Fruit fly (Drosophila melanogaster) whole organism, embryonic: ENCODE results near the gene Nup98-96.

Experiments used
- Antp ChIP-seq: fragments of 200-800 bp; sonication (Bioruptor generic); optimal IDR thresholded peaks from 3 replicates; lab custom pipeline; 2016; ENCODE audit warnings: missing biosample characterization, missing genetic modification characterization
- Atf-2 ChIP-seq: fragments of 200-800 bp; sonication (Bioruptor generic); optimal IDR thresholded peaks from 2 replicates; lab custom pipeline; 2016; ENCODE audit warnings: missing biosample characterization, missing genetic modification characterization
- BEAF-32 ChIP-seq: fragments of 200-800 bp; sonication (Bioruptor generic); optimal IDR thresholded peaks from 3 replicates; lab custom pipeline; 2017; ENCODE audit warnings: missing biosample characterization, missing genetic modification characterization, mild to moderate bottlenecking, moderate library complexity, missing genetic modification reagents
- Bgb ChIP-seq: fragments of 200-800 bp; sonication (Bioruptor generic); IDR thresholded peaks from 2 replicates; pipeline ENCODE4 v1.3.6; 2022; ENCODE audit warnings: missing biosample characterization, missing genetic modification characterization; ENCODE audit not compliant: partially characterized antibody
- Bteb2 ChIP-seq: fragments of 200-800 bp; sonication (Bioruptor generic); optimal IDR thresholded peaks from 2 replicates; lab custom pipeline; 2016; ENCODE audit warnings: missing biosample characterization, missing genetic modification characterization
- CG11456 ChIP-seq: fragments of 200-800 bp; sonication (Bioruptor generic); IDR thresholded peaks from 3 replicates; pipeline ENCODE4 v1.3.6; 2022; ENCODE audit warnings: missing biosample characterization, missing genetic modification characterization
- CG1233 ChIP-seq: fragments of 200-800 bp; sonication (Bioruptor generic); optimal IDR thresholded peaks from 4 replicates; lab custom pipeline; 2018; ENCODE audit warnings: missing biosample characterization, mild to moderate bottlenecking, missing genetic modification characterization
- CG13287 ChIP-seq: fragments of 200-800 bp; sonication (Bioruptor generic); IDR thresholded peaks from 2 replicates; pipeline ENCODE4 v1.3.6; 2022; ENCODE audit warnings: missing biosample characterization, missing genetic modification characterization; ENCODE audit not compliant: partially characterized antibody
- CG13775 ChIP-seq: fragments of 200-800 bp; sonication (Bioruptor generic); optimal IDR thresholded peaks from 3 replicates; lab custom pipeline; 2017; ENCODE audit warnings: missing biosample characterization, mild to moderate bottlenecking, missing genetic modification characterization
- CG14860 ChIP-seq: fragments of 200-800 bp; sonication (Bioruptor generic); IDR thresholded peaks from 3 replicates; pipeline ENCODE4 v1.3.6; 2022; ENCODE audit warnings: missing biosample characterization, missing genetic modification characterization; ENCODE audit not compliant: partially characterized antibody
- CG1603 ChIP-seq: fragments of 200-800 bp; sonication (Bioruptor generic); optimal IDR thresholded peaks from 2 replicates; lab custom pipeline; 2019; ENCODE audit warnings: missing biosample characterization, mild to moderate bottlenecking, missing genetic modification characterization, moderate library complexity
- CG16779 ChIP-seq: fragments of 200-800 bp; sonication (Bioruptor generic); IDR thresholded peaks from 2 replicates; pipeline ENCODE4 v1.3.6; 2022; ENCODE audit warnings: missing biosample characterization, missing genetic modification characterization
- CG17829 ChIP-seq: fragments of 200-800 bp; optimal IDR thresholded peaks from 2 replicates; lab custom pipeline; 2019; ENCODE audit warnings: missing biosample characterization, mild to moderate bottlenecking, missing genetic modification characterization, moderate library complexity
- CG17912 ChIP-seq: fragments of 200-800 bp; sonication (Bioruptor generic); optimal IDR thresholded peaks from 2 replicates; lab custom pipeline; 2018; ENCODE audit warnings: missing biosample characterization, mild to moderate bottlenecking, missing genetic modification characterization
- CG18262 ChIP-seq: fragments of 200-800 bp; optimal IDR thresholded peaks from 3 replicates; lab custom pipeline; 2019; ENCODE audit warnings: missing biosample characterization, mild to moderate bottlenecking, missing genetic modification characterization, moderate library complexity
- CG2678 ChIP-seq: fragments of 200-800 bp; sonication (Bioruptor generic); optimal IDR thresholded peaks from 3 replicates; lab custom pipeline; 2019; ENCODE audit warnings: missing biosample characterization, mild to moderate bottlenecking, missing genetic modification characterization, moderate library complexity
- CG33213 ChIP-seq: fragments of 200-800 bp; sonication (Bioruptor generic); optimal IDR thresholded peaks from 3 replicates; lab custom pipeline; 2016; ENCODE audit warnings: missing biosample characterization, missing genetic modification characterization
- CG34422 ChIP-seq: fragments of 200-800 bp; sonication (Bioruptor generic); IDR thresholded peaks from 3 replicates; pipeline ENCODE4 v1.3.6; 2022; ENCODE audit warnings: missing biosample characterization, missing genetic modification characterization
- CG42726 ChIP-seq: fragments of 200-800 bp; sonication (Bioruptor generic); IDR thresholded peaks from 2 replicates; pipeline ENCODE4 v1.3.6; 2022; ENCODE audit warnings: missing biosample characterization, missing genetic modification characterization; ENCODE audit not compliant: partially characterized antibody
- CG4854 ChIP-seq: fragments of 200-800 bp; sonication (Bioruptor generic); optimal IDR thresholded peaks from 2 replicates; lab custom pipeline; 2016; ENCODE audit warnings: missing biosample characterization, missing genetic modification characterization, inconsistent platforms
- CG5180 ChIP-seq: fragments of 200-800 bp; sonication (Bioruptor generic); optimal IDR thresholded peaks from 3 replicates; lab custom pipeline; 2017; ENCODE audit warnings: missing biosample characterization, missing genetic modification characterization, mild to moderate bottlenecking, moderate library complexity, missing genetic modification reagents
- CG6683 ChIP-seq: fragments of 200-800 bp; sonication (Bioruptor generic); optimal IDR thresholded peaks from 2 replicates; lab custom pipeline; 2017; ENCODE audit warnings: missing biosample characterization, mild to moderate bottlenecking, missing genetic modification characterization, missing genetic modification reagents
- CG6765 ChIP-seq: fragments of 200-800 bp; sonication (Bioruptor generic); optimal IDR thresholded peaks from 3 replicates; lab custom pipeline; 2017; ENCODE audit warnings: missing biosample characterization, mild to moderate bottlenecking, missing genetic modification characterization
- CG8089 ChIP-seq: fragments of 200-800 bp; sonication (Bioruptor generic); optimal IDR thresholded peaks from 3 replicates; lab custom pipeline; 2016; ENCODE audit warnings: missing biosample characterization, missing genetic modification characterization
- CG8944 ChIP-seq: fragments of 200-800 bp; sonication (Bioruptor generic); optimal IDR thresholded peaks from 3 replicates; lab custom pipeline; 2016; ENCODE audit warnings: missing biosample characterization, missing genetic modification characterization
- CrebB ChIP-seq: fragments of 200-800 bp; sonication (Bioruptor generic); optimal IDR thresholded peaks from 3 replicates; lab custom pipeline; 2018; ENCODE audit warnings: missing biosample characterization, mild to moderate bottlenecking, missing genetic modification characterization
- D19B ChIP-seq: fragments of 200-800 bp; sonication (Bioruptor generic); optimal IDR thresholded peaks from 2 replicates; lab custom pipeline; 2017; ENCODE audit warnings: missing biosample characterization, mild to moderate bottlenecking, missing genetic modification characterization
- Dip2 ChIP-seq: fragments of 200-800 bp; sonication (Bioruptor generic); IDR thresholded peaks from 2 replicates; pipeline ENCODE4 v1.3.6; 2022; ENCODE audit warnings: missing biosample characterization, missing genetic modification characterization
- Dip3 ChIP-seq: fragments of 200-800 bp; sonication (Bioruptor generic); optimal IDR thresholded peaks from 3 replicates; lab custom pipeline; 2016; ENCODE audit warnings: missing biosample characterization, missing genetic modification characterization
- Hmr ChIP-seq: fragments of 200-800 bp; sonication (Bioruptor generic); optimal IDR thresholded peaks from 3 replicates; lab custom pipeline; 2017; ENCODE audit warnings: mild to moderate bottlenecking, missing biosample characterization, missing genetic modification reagents, missing genetic modification characterization
- Hr39 ChIP-seq: fragments of >200 bp; optimal IDR thresholded peaks from 2 replicates; lab custom pipeline; 2017
- Mes4 ChIP-seq: fragments of 200-800 bp; sonication (Bioruptor generic); optimal IDR thresholded peaks from 2 replicates; lab custom pipeline; 2016; ENCODE audit warnings: missing biosample characterization, missing genetic modification characterization
- NC2α ChIP-seq: fragments of 200-800 bp; sonication (Bioruptor generic); optimal IDR thresholded peaks from 2 replicates; lab custom pipeline; 2016; ENCODE audit warnings: missing biosample characterization, missing genetic modification characterization
- Optix ChIP-seq: fragments of 200-800 bp; sonication (Bioruptor generic); IDR thresholded peaks from 3 replicates; pipeline ENCODE4 v1.3.6; 2022; ENCODE audit warnings: missing biosample characterization, missing genetic modification characterization
- bbx ChIP-seq: fragments of 200-800 bp; sonication (Bioruptor generic); IDR thresholded peaks from 2 replicates; pipeline ENCODE4 v1.3.6; 2022; ENCODE audit warnings: missing biosample characterization, missing genetic modification characterization; ENCODE audit not compliant: partially characterized antibody
- crol ChIP-seq: fragments of 200-800 bp; sonication (Bioruptor generic); IDR thresholded peaks from 2 replicates; pipeline ENCODE4 v1.3.6; 2022; ENCODE audit warnings: missing biosample characterization, missing genetic modification characterization
- emc ChIP-seq: fragments of 200-800 bp; sonication (Bioruptor generic); optimal IDR thresholded peaks from 2 replicates; lab custom pipeline; 2016; ENCODE audit warnings: missing biosample characterization, missing genetic modification characterization
- fu2 ChIP-seq: fragments of 200-800 bp; sonication (Bioruptor generic); optimal IDR thresholded peaks from 2 replicates; lab custom pipeline; 2016; ENCODE audit warnings: missing biosample characterization, missing genetic modification characterization
- gce ChIP-seq: fragments of 200-800 bp; sonication (Bioruptor generic); IDR thresholded peaks from 3 replicates; pipeline ENCODE4 v1.3.6; 2022; ENCODE audit warnings: missing biosample characterization, missing genetic modification characterization
- gcm2 ChIP-seq: fragments of 200-800 bp; sonication (Bioruptor generic); optimal IDR thresholded peaks from 2 replicates; lab custom pipeline; 2016; ENCODE audit warnings: missing biosample characterization, missing genetic modification characterization
- hbn ChIP-seq: fragments of 200-800 bp; sonication (Bioruptor generic); IDR thresholded peaks from 2 replicates; pipeline ENCODE4 v1.3.6; 2022; ENCODE audit warnings: missing biosample characterization, missing genetic modification characterization; ENCODE audit not compliant: partially characterized antibody
- ind ChIP-seq: fragments of 200-800 bp; sonication (Bioruptor generic); optimal IDR thresholded peaks from 3 replicates; lab custom pipeline; 2016; ENCODE audit warnings: missing biosample characterization, missing genetic modification characterization
- lola ChIP-seq, 3 experiments: fragments of >200 bp in 2 of 3; fragments of 200-800 bp in 1 of 3; sonication (Bioruptor generic) in 1 of 3; optimal IDR thresholded peaks; 2 replicates each; lab custom pipeline; 2017 to 2019; ENCODE audit warnings: missing biosample characterization in 3 of 3, missing genetic modification characterization in 3 of 3, mild to moderate bottlenecking in 1 of 3, moderate library complexity in 1 of 3
- nmo ChIP-seq: fragments of 200-800 bp; sonication (Bioruptor generic); optimal IDR thresholded peaks from 2 replicates; lab custom pipeline; 2018; ENCODE audit warnings: missing biosample characterization, mild to moderate bottlenecking, missing genetic modification characterization, moderate library complexity
- p53 ChIP-seq: fragments of 200-800 bp; sonication (Bioruptor generic); optimal IDR thresholded peaks from 2 replicates; lab custom pipeline; 2016; ENCODE audit warnings: missing biosample characterization, missing genetic modification characterization
- run ChIP-seq: fragments of 200-800 bp; sonication (Bioruptor generic); optimal IDR thresholded peaks from 3 replicates; lab custom pipeline; 2018; ENCODE audit warnings: missing biosample characterization, mild to moderate bottlenecking, missing genetic modification characterization
- stwl ChIP-seq: fragments of 200-800 bp; sonication (Bioruptor generic); optimal IDR thresholded peaks from 3 replicates; lab custom pipeline; 2018; ENCODE audit warnings: missing biosample characterization, mild to moderate bottlenecking, missing genetic modification characterization, moderate library complexity

The Nup98-96 gene

DNA sequence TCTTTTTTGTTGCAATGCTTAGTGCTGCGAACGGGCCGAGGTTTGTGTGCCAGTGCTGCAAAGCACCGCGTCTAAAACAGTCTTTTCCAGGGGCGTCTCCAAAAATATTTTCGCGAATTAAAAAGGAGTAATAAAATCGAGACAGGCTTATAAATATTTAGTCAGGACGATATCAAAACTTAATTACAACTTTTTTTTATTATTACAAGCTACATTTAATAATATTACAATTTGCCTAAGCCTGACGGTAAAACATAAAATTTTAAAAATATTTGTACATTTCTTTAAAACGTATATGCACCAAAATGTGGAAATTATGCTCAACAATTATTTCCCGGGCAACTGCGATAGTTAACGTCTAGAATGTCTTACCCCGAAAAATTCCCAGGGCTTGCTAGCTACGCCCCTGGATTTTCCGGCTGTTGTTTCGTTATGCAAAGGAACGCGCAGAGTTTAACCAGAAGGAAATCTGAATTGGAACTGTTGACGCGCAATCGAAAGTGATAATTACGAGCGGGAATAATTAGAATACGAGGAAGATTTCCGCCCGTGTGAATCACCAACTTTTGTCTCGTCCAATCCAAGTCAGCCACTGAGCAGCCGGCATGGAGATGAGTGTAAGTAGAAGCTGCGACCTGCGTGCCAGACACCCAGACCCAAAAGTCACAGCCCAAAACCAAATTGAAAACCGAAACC, 23.4 kb downstream of the Nup98-96 start, which contains the start of the genes PTPMT1 and Hrd3 (continued):
- peak; percentile 99 for TF ChIP-seq CG18262 (tag; lab: Kevin White, UChicago)
- TF ChIP-seq crol (GFP tag; lab: Robert Waterston, UW): peak; percentile 63; the same call in 1 of the 2 replicates
- TF ChIP-seq CG16779 (GFP tag; lab: Robert Waterston, UW): peak; percentile 85
- peak; percentile 24; the same call in 1 of the 2 replicates for TF ChIP-seq CG13287 (GFP tag; lab: Robert Waterston, UW)
- no peak for TF ChIP-seq Bgb
- peak; percentile 89 for TF ChIP-seq p53
- peak; percentile 99 for TF ChIP-seq CG2678 (tag; lab: Kevin White, UChicago)
- TF ChIP-seq Dip2 (GFP tag; lab: Robert Waterston, UW): peak; percentile 70
- TF ChIP-seq D19B (GFP tag; lab: Kevin White, UChicago): peak; percentile 96
- TF ChIP-seq Bteb2 (GFP tag; lab: Kevin White, UChicago): peak; percentile 98
- TF ChIP-seq bbx (GFP tag; lab: Robert Waterston, UW): peak; percentile 48; the same call in 1 of the 2 replicates
- peak; percentile 95 for TF ChIP-seq CG6683 (GFP tag; lab: Kevin White, UChicago)
- peak; percentile 99 for TF ChIP-seq Hmr (GFP tag; lab: Kevin White, UChicago)
- TF ChIP-seq, all 482 proteins: peak for 440

dm6 chr3R:23752728-23753127, 28.7 kb downstream of the Nup98-96 start, which contains the start of the genes RanBP3 and Rpt5:
TSS of gene RanBP3 (minus strand) at chr3R:23752834.
TSS of gene Rpt5 (plus strand) at chr3R:23752876.
- TF ChIP-seq CG8089 (GFP tag; lab: Kevin White, UChicago): no peak
- peak; percentile 60 for TF ChIP-seq ind (GFP tag; lab: Kevin White, UChicago)
- no peak for TF ChIP-seq Optix (GFP tag; lab: Robert Waterston, UW)
- TF ChIP-seq CG14860 (GFP tag; lab: Robert Waterston, UW): peak; percentile 69
- peak; percentile 61 for TF ChIP-seq fu2 (GFP tag; lab: Kevin White, UChicago)
- TF ChIP-seq hbn (GFP tag; lab: Robert Waterston, UW): peak; percentile 80
- peak; percentile 61 for TF ChIP-seq CG33213 (GFP tag; lab: Kevin White, UChicago)
- TF ChIP-seq CG34422 (GFP tag; lab: Robert Waterston, UW): peak; percentile 66; the same call in 2 of the 3 replicates
- no peak for TF ChIP-seq run (tag; lab: Kevin White, UChicago)
- TF ChIP-seq CG17829 (tag; lab: Kevin White, UChicago): peak; percentile 50
- peak; percentile 9 for TF ChIP-seq Mes4 (GFP tag; lab: Kevin White, UChicago)
- no peak for TF ChIP-seq emc (GFP tag; lab: Kevin White, UChicago)
- peak; percentile 79; the same call in 1 of the 2 replicates for TF ChIP-seq CG42726 (GFP tag; lab: Robert Waterston, UW)
- peak; percentile 26 for TF ChIP-seq CG8944 (GFP tag; lab: Kevin White, UChicago)
- TF ChIP-seq CG4854 (GFP tag; lab: Kevin White, UChicago): peak; percentile 62
- no peak for TF ChIP-seq lola (GFP tag; optimal IDR thresholded peaks at IDR 0.05; lab: Kevin White, UChicago)
- TF ChIP-seq gce: peak; percentile 17; the same call in 1 of the 3 replicates
- TF ChIP-seq CG13775 (GFP tag; lab: Kevin White, UChicago): no peak
- peak; percentile 69 for TF ChIP-seq Dip3 (GFP tag; lab: Kevin White, UChicago)
- TF ChIP-seq stwl (tag; lab: Kevin White, UChicago): peak; percentile 93
- TF ChIP-seq nmo (GFP tag; lab: Kevin White, UChicago): peak; percentile 35
- peak; percentile 49 for TF ChIP-seq CrebB
- peak; percentile 80 for TF ChIP-seq CG11456
- TF ChIP-seq gcm2 (GFP tag; lab: Kevin White, UChicago): peak; percentile 10
- TF ChIP-seq Atf-2 (GFP tag; lab: Kevin White, UChicago): peak; percentile 48
- TF ChIP-seq CG1233: peak; percentile 27
- peak; percentile 82 for TF ChIP-seq BEAF-32
- peak; percentile 7 for TF ChIP-seq CG17912 (GFP tag; lab: Kevin White, UChicago)
- peak; percentile 61 for TF ChIP-seq Antp (GFP tag; lab: Kevin White, UChicago)
- TF ChIP-seq CG6765 (GFP tag; lab: Kevin White, UChicago): peak; percentile 26
- TF ChIP-seq CG5180: no peak
- TF ChIP-seq Hmr (GFP tag; lab: Kevin White, UChicago): peak; percentile 65
- TF ChIP-seq Hr39 (lab: Kevin White, UChicago): no peak
- no peak for TF ChIP-seq CG1603 (tag; lab: Kevin White, UChicago)
- TF ChIP-seq NC2α (GFP tag; lab: Kevin White, UChicago): peak; percentile 31
